Worm (Caenorhabditis elegans) whole organism, late embryonic: ENCODE data around the gene rpn-2.

Source experiments
- C08G9.2 ChIP-seq: sonication (generic microtip); optimal IDR thresholded peaks from 2 replicates; lab custom pipeline; 2016; ENCODE audit warnings: mild to moderate bottlenecking, missing genetic modification characterization, moderate library complexity, missing compliant biosample characterization
- F13H6.1 ChIP-seq: sonication (generic microtip); optimal IDR thresholded peaks from 2 replicates; lab custom pipeline; 2016; ENCODE audit warnings: missing genetic modification characterization, missing compliant biosample characterization
- K02D7.2 ChIP-seq: sonication (generic microtip); optimal IDR thresholded peaks from 2 replicates; lab custom pipeline; 2017; ENCODE audit warnings: mild to moderate bottlenecking, missing genetic modification characterization, missing compliant biosample characterization
- ahr-1 ChIP-seq: sonication (generic microtip); optimal IDR thresholded peaks from 2 replicates; lab custom pipeline; 2016; ENCODE audit warnings: missing genetic modification characterization, missing compliant biosample characterization
- ama-1 ChIP-seq: fragments of 150-350 bp; optimal IDR thresholded peaks from 2 replicates; lab custom pipeline; 2014
- ceh-14 ChIP-seq: sonication (generic microtip); optimal IDR thresholded peaks from 2 replicates; lab custom pipeline; 2016; ENCODE audit warnings: missing genotype, missing genetic modification characterization, missing compliant biosample characterization
- ceh-18 ChIP-seq: sonication (generic microtip); optimal IDR thresholded peaks from 2 replicates; lab custom pipeline; 2016; ENCODE audit warnings: missing genetic modification characterization, missing compliant biosample characterization
- ceh-2 ChIP-seq: sonication (generic microtip); optimal IDR thresholded peaks from 2 replicates; lab custom pipeline; 2016; ENCODE audit warnings: missing genotype, missing genetic modification characterization, missing compliant biosample characterization
- ceh-22 ChIP-seq: sonication (generic microtip); optimal IDR thresholded peaks from 2 replicates; lab custom pipeline; 2017; ENCODE audit warnings: missing biosample characterization, missing genetic modification characterization
- ceh-24 ChIP-seq: sonication (generic microtip); optimal IDR thresholded peaks from 2 replicates; lab custom pipeline; 2016; ENCODE audit warnings: mild to moderate bottlenecking, missing genetic modification characterization, missing compliant biosample characterization
- ceh-30 ChIP-seq: fragments of 150-350 bp; optimal IDR thresholded peaks from 2 replicates; lab custom pipeline; 2014; ENCODE audit warnings: missing biosample characterization, missing genetic modification characterization
- ceh-31 ChIP-seq: sonication (generic microtip); optimal IDR thresholded peaks from 2 replicates; lab custom pipeline; 2016; ENCODE audit warnings: missing genetic modification characterization, missing compliant biosample characterization
- ceh-34 ChIP-seq: sonication (generic microtip); optimal IDR thresholded peaks from 2 replicates; lab custom pipeline; 2016; ENCODE audit warnings: mild to moderate bottlenecking, missing genetic modification characterization, missing compliant biosample characterization
- ceh-48 ChIP-seq: sonication (generic microtip); optimal IDR thresholded peaks from 2 replicates; lab custom pipeline; 2016; ENCODE audit warnings: missing genetic modification characterization, inconsistent platforms, missing compliant biosample characterization
- ceh-9 ChIP-seq: sonication (generic microtip); optimal IDR thresholded peaks from 2 replicates; lab custom pipeline; 2016; ENCODE audit warnings: mild to moderate bottlenecking, missing genetic modification characterization, inconsistent platforms, missing compliant biosample characterization
- che-1 ChIP-seq: sonication (generic microtip); optimal IDR thresholded peaks from 2 replicates; lab custom pipeline; 2016; ENCODE audit warnings: mild to moderate bottlenecking, missing genetic modification characterization, missing compliant biosample characterization
- dve-1 ChIP-seq: sonication (generic microtip); optimal IDR thresholded peaks from 2 replicates; lab custom pipeline; 2017; ENCODE audit warnings: antibody characterized with exemption, mild to moderate bottlenecking, missing genetic modification characterization, missing compliant biosample characterization
- elt-2 ChIP-seq: sonication (generic microtip); optimal IDR thresholded peaks from 2 replicates; lab custom pipeline; 2016; ENCODE audit warnings: missing genetic modification reagents, missing genetic modification characterization, missing compliant biosample characterization
- elt-4 ChIP-seq: sonication (generic microtip); optimal IDR thresholded peaks from 2 replicates; lab custom pipeline; 2016; ENCODE audit warnings: missing genetic modification characterization, missing compliant biosample characterization
- fax-1 ChIP-seq: sonication (generic microtip); optimal IDR thresholded peaks from 2 replicates; lab custom pipeline; 2016; ENCODE audit warnings: missing genotype, missing genetic modification characterization, missing compliant biosample characterization
- fkh-6 ChIP-seq: sonication (generic microtip); optimal IDR thresholded peaks from 2 replicates; lab custom pipeline; 2016; ENCODE audit warnings: missing genetic modification characterization, missing compliant biosample characterization
- hlh-13 ChIP-seq: fragments of 200-800 bp; sonication (Bioruptor generic); optimal IDR thresholded peaks from 2 replicates; lab custom pipeline; 2018; ENCODE audit warnings: mild to moderate bottlenecking, missing genetic modification characterization, missing compliant biosample characterization
- hlh-15 ChIP-seq: sonication (generic microtip); optimal IDR thresholded peaks from 2 replicates; lab custom pipeline; 2016; ENCODE audit warnings: missing genetic modification characterization, missing compliant biosample characterization
- hlh-30 ChIP-seq: sonication (generic microtip); optimal IDR thresholded peaks from 2 replicates; lab custom pipeline; 2017; ENCODE audit warnings: antibody characterized with exemption, missing genetic modification characterization, missing compliant biosample characterization; ENCODE audit not compliant: insufficient read depth
- lim-6 ChIP-seq: sonication (generic microtip); optimal IDR thresholded peaks from 2 replicates; lab custom pipeline; 2016; ENCODE audit warnings: missing genetic modification characterization, missing compliant biosample characterization
- lin-11 ChIP-seq: fragments of 200-800 bp; sonication (Bioruptor generic); optimal IDR thresholded peaks from 2 replicates; lab custom pipeline; 2018; ENCODE audit warnings: mild to moderate bottlenecking, missing genetic modification characterization, missing compliant biosample characterization
- madf-2 ChIP-seq: sonication (generic microtip); optimal IDR thresholded peaks from 2 replicates; lab custom pipeline; 2017; ENCODE audit warnings: missing genetic modification characterization, missing compliant biosample characterization
- nfya-1 ChIP-seq: sonication (generic microtip); optimal IDR thresholded peaks from 2 replicates; lab custom pipeline; 2017; ENCODE audit warnings: missing genetic modification characterization, mild to moderate bottlenecking, missing compliant biosample characterization, antibody characterized with exemption, moderate library complexity
- odd-2 ChIP-seq: sonication (generic microtip); optimal IDR thresholded peaks from 2 replicates; lab custom pipeline; 2017; ENCODE audit warnings: antibody characterized with exemption, mild to moderate bottlenecking, missing genetic modification characterization, missing compliant biosample characterization
- pag-3 ChIP-seq: sonication (generic microtip); optimal IDR thresholded peaks from 2 replicates; lab custom pipeline; 2016; ENCODE audit warnings: missing compliant biosample characterization, missing genetic modification characterization, borderline replicate concordance
- pha-2 ChIP-seq: sonication (generic microtip); optimal IDR thresholded peaks from 2 replicates; lab custom pipeline; 2017; ENCODE audit warnings: mild to moderate bottlenecking, missing genetic modification characterization, missing compliant biosample characterization
- pqm-1 ChIP-seq: sonication (generic microtip); optimal IDR thresholded peaks from 2 replicates; lab custom pipeline; 2016; ENCODE audit warnings: missing genetic modification characterization, missing compliant biosample characterization
- pros-1 ChIP-seq: fragments of 150-350 bp; optimal IDR thresholded peaks from 2 replicates; lab custom pipeline; 2014; ENCODE audit warnings: missing biosample characterization, missing genetic modification reagents, missing genetic modification characterization
- rnt-1 ChIP-seq: sonication (generic microtip); optimal IDR thresholded peaks from 2 replicates; lab custom pipeline; 2016; ENCODE audit warnings: missing genetic modification characterization, missing compliant biosample characterization
- sox-2 ChIP-seq: fragments of 200-800 bp; sonication (Bioruptor generic); IDR thresholded peaks from 2 replicates; pipeline ENCODE4 v1.3.6; 2022; ENCODE audit warnings: missing genetic modification reagents, missing genetic modification characterization, missing compliant biosample characterization
- syd-9 ChIP-seq: sonication (generic microtip); optimal IDR thresholded peaks from 2 replicates; lab custom pipeline; 2016; ENCODE audit warnings: mild to moderate bottlenecking, missing genetic modification characterization, moderate library complexity, missing compliant biosample characterization
- tbx-2 ChIP-seq: sonication (generic microtip); optimal IDR thresholded peaks from 2 replicates; lab custom pipeline; 2016; ENCODE audit warnings: missing genetic modification characterization, missing compliant biosample characterization
- tbx-7 ChIP-seq: sonication (generic microtip); optimal IDR thresholded peaks from 2 replicates; lab custom pipeline; 2016; ENCODE audit warnings: missing genotype, missing genetic modification characterization, missing compliant biosample characterization
- unc-3 ChIP-seq, 2 experiments: fragments of 200-800 bp in 1 of 2; sonication (Bioruptor generic) in 1 of 2; sonication (generic microtip) in 1 of 2; conservative IDR thresholded peaks in 1 of 2; optimal IDR thresholded peaks in 1 of 2; 2 replicates each; pipeline versions ENCODE4 v1.3.6 to Lab custom; 2016 to 2022; ENCODE audit warnings: missing compliant biosample characterization in 2 of 2, missing genetic modification characterization in 2 of 2, missing genetic modification reagents in 1 of 2
- unc-42 ChIP-seq: sonication (generic microtip); optimal IDR thresholded peaks from 2 replicates; lab custom pipeline; 2016; ENCODE audit warnings: missing genotype, missing genetic modification characterization, missing compliant biosample characterization
- unc-55 ChIP-seq: sonication (generic microtip); optimal IDR thresholded peaks from 2 replicates; lab custom pipeline; 2017; ENCODE audit warnings: missing biosample characterization, missing genetic modification reagents, missing genetic modification characterization
- unc-86 ChIP-seq: sonication (generic microtip); optimal IDR thresholded peaks from 2 replicates; lab custom pipeline; 2016; ENCODE audit warnings: missing genetic modification characterization, missing compliant biosample characterization
- zip-5 ChIP-seq: sonication (generic microtip); optimal IDR thresholded peaks from 2 replicates; lab custom pipeline; 2016; ENCODE audit warnings: missing genetic modification characterization, missing compliant biosample characterization

The rpn-2 gene

ce11 chrIII:6195718-6196117 is 3.3 kb upstream of the rpn-2 start:
- TF ChIP-seq hlh-15 (tag; lab: Kevin White, UChicago), result no peak
- no peak for TF ChIP-seq ceh-22
- no peak for TF ChIP-seq madf-2 (tag; lab: Kevin White, UChicago)
- no peak for TF ChIP-seq zip-5 (tag; lab: Kevin White, UChicago)
- TF ChIP-seq lim-6, result no peak
- TF ChIP-seq unc-3 (GFP tag; conservative IDR thresholded peaks at IDR 0.05; lab: Robert Waterston, UW), result no peak
- no peak for TF ChIP-seq unc-3 (tag; optimal IDR thresholded peaks at IDR 0.05; lab: Kevin White, UChicago)

- TF ChIP-seq zip-5 (tag; lab: Kevin White, UChicago) (no peak), ceh-34 (tag; lab: Kevin White, UChicago) (no peak), ceh-30 (no peak), unc-86 (no peak), pha-2 (tag; lab: Kevin White, UChicago) (no peak), unc-55 (GFP tag; lab: Kevin White, UChicago) (no peak), K02D7.2 (tag; lab: Kevin White, UChicago) (no peak), ceh-31 (tag; lab: Kevin White, UChicago) (no peak), madf-2 (tag; lab: Kevin White, UChicago) (no peak), che-1 (tag; lab: Kevin White, UChicago) (no peak), pag-3 (tag; lab: Kevin White, UChicago) (no peak), ceh-24 (tag; lab: Kevin White, UChicago) (no peak), sox-2 (GFP tag; lab: Robert Waterston, UW) (no peak), ceh-48 (tag; lab: Kevin White, UChicago) (no peak), ceh-14 (tag; lab: Kevin White, UChicago) (no peak), hlh-13 (GFP tag; lab: Kevin White, UChicago) (no peak), lim-6 (no peak), tbx-2 (tag; lab: Kevin White, UChicago) (no peak), fax-1 (tag; lab: Kevin White, UChicago) (no peak)
- TF ChIP-seq, all 69 proteins: peak for 0
Measured at ce11 chrIII:6201325-6201724, 2.3 kb downstream of the rpn-2 start.

ce11 chrIII:6202440-6202839 is 3.5 kb downstream of the rpn-2 start:
- no peak for TF ChIP-seq unc-55 (GFP tag; lab: Kevin White, UChicago)
- TF ChIP-seq ceh-2, result no peak
- no peak for TF ChIP-seq ceh-24 (tag; lab: Kevin White, UChicago)
- TF ChIP-seq ceh-31 (tag; lab: Kevin White, UChicago), result no peak
- no peak for TF ChIP-seq ahr-1 (tag; lab: Kevin White, UChicago)
- TF ChIP-seq pros-1 (tag; lab: Kevin White, UChicago), result no peak
- TF ChIP-seq F13H6.1 (tag; lab: Kevin White, UChicago), result no peak
- TF ChIP-seq fkh-6 (tag; lab: Kevin White, UChicago), result no peak
- TF ChIP-seq elt-4 (tag; lab: Kevin White, UChicago), result no peak
- TF ChIP-seq sox-2 (GFP tag; lab: Robert Waterston, UW), result no peak
- no peak for TF ChIP-seq ama-1 (lab: Kevin White, UChicago)

DNA sequence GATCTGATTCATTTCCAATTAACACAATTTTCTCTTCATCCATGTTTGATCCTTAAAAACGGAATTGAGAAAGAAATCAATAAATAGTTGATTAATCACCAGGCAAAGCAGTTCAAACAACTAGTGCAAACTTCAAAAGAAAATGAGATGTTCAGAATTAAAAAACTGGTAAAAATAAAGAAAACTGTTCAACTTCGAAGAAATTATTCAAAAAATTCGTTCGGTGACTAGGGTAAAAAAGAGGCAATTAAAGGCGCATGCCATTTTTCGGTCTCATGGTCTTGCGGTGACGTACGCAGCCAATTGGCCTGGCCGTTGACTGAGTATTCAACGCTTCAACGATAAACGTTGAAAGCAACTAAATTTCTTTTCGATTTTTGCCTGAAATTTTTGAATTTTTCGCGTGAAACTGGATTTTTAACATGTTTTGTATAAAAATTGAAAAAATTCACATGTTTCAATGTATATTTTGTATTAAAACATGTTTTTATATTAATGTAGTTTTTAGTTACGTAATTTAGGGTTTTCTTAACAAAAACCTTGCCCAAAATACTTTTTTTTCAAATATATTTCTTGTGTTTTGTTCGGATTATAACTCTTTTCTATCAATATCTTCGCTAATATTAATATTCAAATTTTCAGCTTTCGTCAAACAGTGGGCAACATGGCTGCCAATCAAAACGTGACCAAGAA is 7.3 kb downstream of the rpn-2 start, which contains the start of the genes sna-3 and rps-3:
sna-3 (minus strand) TSS at position 51 of the 693 bp plus-strand sequence.
rps-3 (plus strand) TSS at position 643 of the 693 bp plus-strand sequence.
- TF ChIP-seq unc-42 (tag; lab: Kevin White, UChicago), result peak; percentile 39
- no peak for TF ChIP-seq sox-2 (GFP tag; lab: Robert Waterston, UW)
- peak; percentile 63 for TF ChIP-seq rnt-1 (tag; lab: Kevin White, UChicago)
- peak; percentile 32 for TF ChIP-seq tbx-2 (tag; lab: Kevin White, UChicago)
- TF ChIP-seq dve-1, result no peak
- no peak for TF ChIP-seq zip-5 (tag; lab: Kevin White, UChicago)
- no peak for TF ChIP-seq ceh-30
- no peak for TF ChIP-seq lin-11 (tag; lab: Kevin White, UChicago)
- no peak for TF ChIP-seq K02D7.2 (tag; lab: Kevin White, UChicago)
- peak; percentile 33 for TF ChIP-seq ceh-18 (tag; lab: Kevin White, UChicago)
- TF ChIP-seq odd-2 (tag; lab: Kevin White, UChicago), result no peak
- TF ChIP-seq unc-55 (GFP tag; lab: Kevin White, UChicago), result peak; percentile 16
- peak; percentile 78 for TF ChIP-seq ceh-31 (tag; lab: Kevin White, UChicago)
- no peak for TF ChIP-seq ceh-9
- peak; percentile 81 for TF ChIP-seq hlh-30 (tag; lab: Kevin White, UChicago)
- TF ChIP-seq nfya-1 (tag; lab: Kevin White, UChicago), result peak; percentile 82
- TF ChIP-seq pqm-1 (tag; lab: Kevin White, UChicago), result no peak
- no peak for TF ChIP-seq pha-2 (tag; lab: Kevin White, UChicago)
- no peak for TF ChIP-seq tbx-7 (tag; lab: Kevin White, UChicago)
- no peak for TF ChIP-seq syd-9 (tag; lab: Kevin White, UChicago)
- TF ChIP-seq C08G9.2, result no peak
- TF ChIP-seq ama-1 (lab: Kevin White, UChicago), result no peak
- peak; percentile 2 for TF ChIP-seq elt-2
